Worm (Caenorhabditis elegans) whole organism, young adult: ENCODE results near the gene C14B9.3.

Source experiments
- K11D2.4 ChIP-seq: fragments of 200-800 bp; sonication (Bioruptor generic); IDR thresholded peaks from 2 replicates; pipeline ENCODE4 v1.3.6; 2022; ENCODE audit warnings: missing genetic modification reagents, missing genetic modification characterization, missing compliant biosample characterization
- Y56A3A.18 ChIP-seq: fragments of 200-800 bp; sonication (Bioruptor generic); IDR thresholded peaks from 2 replicates; pipeline ENCODE4 v1.3.6; 2022; ENCODE audit warnings: missing genetic modification reagents, missing genetic modification characterization, missing compliant biosample characterization
- aptf-3 ChIP-seq: fragments of 200-800 bp; sonication (Bioruptor generic); IDR thresholded peaks from 2 replicates; pipeline ENCODE4 v1.3.6; 2022; ENCODE audit warnings: missing genetic modification characterization, missing compliant biosample characterization
- attf-3 ChIP-seq: fragments of 200-800 bp; sonication (Bioruptor generic); conservative IDR thresholded peaks from 2 replicates; pipeline ENCODE4 v1.3.6; 2022; ENCODE audit warnings: missing genetic modification reagents, missing genetic modification characterization, missing compliant biosample characterization
- efl-1 ChIP-seq: fragments of 150-350 bp; optimal IDR thresholded peaks from 2 replicates; lab custom pipeline; 2014; ENCODE audit warnings: missing biosample characterization, missing genetic modification reagents, missing genetic modification characterization
- egl-18 ChIP-seq: fragments of 200-800 bp; sonication (Bioruptor generic); IDR thresholded peaks from 2 replicates; pipeline ENCODE4 v1.3.6; 2022; ENCODE audit warnings: missing genetic modification reagents, missing genetic modification characterization, missing compliant biosample characterization
- let-526 ChIP-seq: fragments of 200-800 bp; sonication (Bioruptor generic); IDR thresholded peaks from 2 replicates; pipeline ENCODE4 v1.3.6; 2022; ENCODE audit warnings: missing genetic modification reagents, missing genetic modification characterization, missing compliant biosample characterization
- lin-35 ChIP-seq, 3 experiments: fragments of 150-350 bp in 2 of 3; sonication (generic microtip) in 1 of 3; optimal IDR thresholded peaks; 2 replicates each; lab custom pipeline; 2014 to 2018; ENCODE audit warnings: missing biosample characterization in 3 of 3, missing genetic modification characterization in 3 of 3, missing genetic modification reagents in 3 of 3
- lsl-1 ChIP-seq: fragments of 200-800 bp; sonication (Bioruptor generic); optimal IDR thresholded peaks from 2 replicates; lab custom pipeline; 2018; ENCODE audit warnings: mild to moderate bottlenecking, missing genetic modification characterization, moderate library complexity, missing compliant biosample characterization
- snpc-4 ChIP-seq, 5 experiments: fragments of 150-350 bp in 1 of 5; sonication (generic microtip) in 4 of 5; optimal IDR thresholded peaks; 2 replicates each; lab custom pipeline; 2014 to 2018; ENCODE audit warnings: missing genetic modification characterization in 5 of 5, missing biosample characterization in 3 of 5, antibody characterized with exemption in 2 of 5, mild to moderate bottlenecking in 2 of 5, missing compliant biosample characterization in 2 of 5, missing genotype in 2 of 5, moderate library complexity in 2 of 5, missing genetic modification reagents in 1 of 5
- unc-130 ChIP-seq: sonication (generic microtip); optimal IDR thresholded peaks from 2 replicates; lab custom pipeline; 2016; ENCODE audit warnings: missing genetic modification reagents, missing genetic modification characterization, missing compliant biosample characterization
- unc-62 ChIP-seq: fragments of 150-350 bp; optimal IDR thresholded peaks from 2 replicates; lab custom pipeline; 2014; ENCODE audit warnings: missing biosample characterization, missing genetic modification reagents, missing genetic modification characterization
- ztf-3 ChIP-seq: fragments of 200-800 bp; sonication (Bioruptor generic); optimal IDR thresholded peaks from 2 replicates; lab custom pipeline; 2018; ENCODE audit warnings: mild to moderate bottlenecking, missing genetic modification characterization, missing compliant biosample characterization

DNA sequence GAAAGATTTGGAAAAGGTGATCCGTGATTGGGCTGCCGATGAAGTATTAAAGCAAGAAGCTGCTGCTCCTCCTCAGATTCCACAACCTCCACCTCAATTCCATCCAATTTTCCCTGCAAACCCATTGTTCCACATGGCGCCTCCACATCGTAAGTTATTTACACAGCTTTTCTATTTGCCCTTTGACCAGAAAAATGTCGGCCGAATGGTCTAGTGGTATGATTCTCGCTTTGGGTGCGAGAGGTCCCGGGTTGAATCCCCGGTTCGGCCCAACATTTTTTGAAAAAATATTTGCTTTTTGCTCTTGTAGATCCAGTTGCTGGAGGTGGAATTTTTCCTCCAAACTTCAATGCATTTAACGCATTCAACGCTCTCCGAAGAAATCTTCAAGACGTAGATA lies 39.4 kb upstream of the C14B9.3 start:
- TF ChIP-seq lin-35 (GFP tag; optimal IDR thresholded peaks at IDR 0.05; lab: Kevin White, UChicago) (no peak), ztf-3 (GFP tag; lab: Kevin White, UChicago) (no peak), unc-62 (GFP tag; lab: Kevin White, UChicago) (no peak), aptf-3 (GFP tag; lab: Robert Waterston, UW) (no peak), egl-18 (GFP tag; lab: Robert Waterston, UW) (no peak), Y56A3A.18 (GFP tag; lab: Robert Waterston, UW) (no peak), K11D2.4 (GFP tag; lab: Robert Waterston, UW) (no peak), snpc-4 (GFP tag; optimal IDR thresholded peaks at IDR 0.05; lab: Kevin White, UChicago) (peak; percentile 56), snpc-4 (tag; optimal IDR thresholded peaks at IDR 0.05; lab: Kevin White, UChicago) (peak in 3 of 4 experiments; percentile 86 to 88 (median 87)), let-526 (GFP tag; lab: Robert Waterston, UW) (no peak), efl-1 (no peak), unc-130 (GFP tag; lab: Kevin White, UChicago) (no peak), lsl-1 (GFP tag; lab: Kevin White, UChicago) (no peak), attf-3 (no peak)
